Worm (Caenorhabditis elegans) whole organism, L1 larva: ENCODE measurements around the gene cone-1.

Experiments
- F16B12.6 ChIP-seq: fragments of 150-350 bp; optimal IDR thresholded peaks from 2 replicates; lab custom pipeline; 2014; ENCODE audit warnings: missing biosample characterization, missing genetic modification characterization
- dpl-1 ChIP-seq, 3 experiments: fragments of 150-350 bp in 2 of 3; sonication (generic microtip) in 1 of 3; optimal IDR thresholded peaks; 2 replicates each; lab custom pipeline; 2014 to 2017; ENCODE audit warnings: missing biosample characterization in 3 of 3, missing genetic modification characterization in 3 of 3, missing genetic modification reagents in 3 of 3
- isw-1 ChIP-seq: fragments of 200-800 bp; sonication (Bioruptor generic); IDR thresholded peaks from 2 replicates; pipeline ENCODE4 v1.3.6; 2022; ENCODE audit warnings: missing genetic modification characterization, missing compliant biosample characterization
- lin-14 ChIP-seq: fragments of 200-800 bp; sonication (Bioruptor generic); optimal IDR thresholded peaks from 2 replicates; lab custom pipeline; 2018; ENCODE audit warnings: mild to moderate bottlenecking, missing genetic modification characterization, moderate library complexity, missing compliant biosample characterization
- lin-39 ChIP-seq: fragments of 150-350 bp; optimal IDR thresholded peaks from 2 replicates; lab custom pipeline; 2014; ENCODE audit warnings: missing biosample characterization, missing genetic modification reagents, missing genetic modification characterization
- mab-9 ChIP-seq: fragments of 200-800 bp; sonication (Bioruptor generic); IDR thresholded peaks from 2 replicates; pipeline ENCODE4 v1.3.6; 2022; ENCODE audit warnings: missing genetic modification reagents, missing genetic modification characterization, missing compliant biosample characterization
- pax-3 ChIP-seq: fragments of 200-800 bp; sonication (Bioruptor generic); optimal IDR thresholded peaks from 2 replicates; lab custom pipeline; 2018; ENCODE audit warnings: mild to moderate bottlenecking, missing genetic modification characterization, moderate library complexity, missing compliant biosample characterization
- unc-130 ChIP-seq: fragments of 150-350 bp; optimal IDR thresholded peaks from 2 replicates; lab custom pipeline; 2017; ENCODE audit warnings: missing biosample characterization, missing genetic modification characterization, inconsistent platforms
- unc-62 ChIP-seq: fragments of 150-350 bp; optimal IDR thresholded peaks from 2 replicates; lab custom pipeline; 2014; ENCODE audit warnings: missing biosample characterization, missing genetic modification reagents, missing genetic modification characterization

DNA sequence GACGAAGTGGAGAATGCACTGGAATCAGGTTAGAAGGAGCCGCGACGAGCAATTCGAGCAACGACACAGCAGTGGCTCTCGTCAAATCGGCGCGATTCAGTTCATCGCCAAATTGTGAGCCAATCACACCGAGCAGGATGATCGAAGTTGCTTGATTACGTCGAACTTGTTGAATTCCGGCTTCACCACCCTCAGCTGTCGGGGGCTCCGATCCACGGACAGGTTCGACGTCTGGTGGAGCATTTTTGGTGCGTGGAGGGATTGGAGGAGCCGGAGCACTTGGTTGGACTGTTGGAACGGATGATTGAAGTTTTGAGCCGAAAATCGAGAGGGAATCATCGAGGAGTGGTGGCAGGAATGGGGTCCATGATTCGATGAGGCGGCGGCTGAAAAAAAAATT lies 15.0 kb upstream of the cone-1 start:
- TF ChIP-seq mab-9 = no peak
- TF ChIP-seq F16B12.6 (tag; lab: Kevin White, UChicago) = no peak
- no peak for TF ChIP-seq lin-39
- TF ChIP-seq pax-3 = no peak
- no peak for TF ChIP-seq unc-62
- TF ChIP-seq isw-1 (GFP tag; lab: Robert Waterston, UW) = no peak
- no peak for TF ChIP-seq unc-130
- TF ChIP-seq dpl-1 (GFP tag; optimal IDR thresholded peaks at IDR 0.05; lab: Kevin White, UChicago) = no peak
- TF ChIP-seq lin-14 (GFP tag; lab: Kevin White, UChicago) = no peak
